Worm (Caenorhabditis elegans): ENCODE results near the gene sra-10.

- no peak for TF ChIP-seq nhr-90 (tag; optimal IDR thresholded peaks at IDR 0.05)
- TF ChIP-seq madf-8 (GFP tag; conservative IDR thresholded peaks at IDR 0.05), result no peak
- no peak for TF ChIP-seq bed-2 (GFP tag; IDR thresholded peaks at IDR 0.05)
- TF ChIP-seq efl-1 (GFP tag; optimal IDR thresholded peaks at IDR 0.05), result no peak
Measured at ce11 chrII:10867219-10867618, 27.7 kb downstream of the sra-10 start.

Measured in whole organism, young adult.